Worm (Caenorhabditis elegans): Measurements from ENCODE around the gene srj-1.

DNA sequence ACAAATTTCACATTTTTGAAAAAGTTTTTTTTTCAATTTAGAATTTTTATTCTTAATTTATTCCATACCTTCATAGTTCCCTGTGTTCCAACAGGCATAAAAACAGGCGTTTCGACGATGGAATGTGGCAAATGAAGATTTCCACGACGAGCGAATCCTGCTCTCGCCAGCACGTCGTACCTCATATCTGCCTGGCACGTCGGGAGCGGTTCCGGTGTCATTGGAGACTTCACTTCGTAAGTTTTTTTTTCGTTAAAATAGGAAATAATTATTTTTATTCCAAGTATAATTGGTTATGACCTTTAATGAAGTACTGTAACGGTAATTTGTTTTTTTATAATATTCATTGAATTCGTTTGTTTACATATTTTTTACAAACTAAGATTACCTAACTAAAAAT, 5.7 kb downstream of the srj-1 start, which contains the start of gene tgt-1:
- TF ChIP-seq hnd-1 (tag; optimal IDR thresholded peaks at IDR 0.05) (no peak), scrt-1 (GFP tag; IDR thresholded peaks at IDR 0.05) (no peak), tbx-37 (GFP tag; conservative IDR thresholded peaks at IDR 0.05) (no peak), hmbx-1 (tag; optimal IDR thresholded peaks at IDR 0.05) (no peak), tra-4 (tag; optimal IDR thresholded peaks at IDR 0.05) (no peak)

Data from whole organism, early embryonic.